Worm (Caenorhabditis elegans): Measurements from ENCODE around the gene twk-9.
A peak's percentile ranks its signal among the peaks of the same experiment; 100 is the strongest.

twk-9 gene

DNA sequence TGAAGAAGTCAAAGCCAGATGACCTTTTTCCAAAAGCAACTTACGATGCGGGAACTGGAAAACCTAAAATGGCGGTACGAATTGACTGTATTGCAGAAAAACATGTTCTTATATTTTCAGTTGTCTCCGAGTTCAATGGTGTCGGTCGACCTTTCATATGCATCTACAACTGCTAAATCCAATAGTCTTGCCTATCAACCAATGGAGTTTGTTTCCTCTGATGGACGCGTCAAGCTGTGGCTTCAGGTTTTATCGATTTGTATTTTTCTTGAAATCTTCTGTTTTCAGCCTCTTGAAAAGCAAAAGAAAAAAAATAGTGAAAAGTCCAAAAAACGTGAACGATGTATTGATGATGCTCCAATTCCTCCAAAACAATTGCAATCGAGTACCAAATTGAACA, 21.3 kb downstream of the twk-9 start:
- TF ChIP-seq tbx-8 (GFP tag; optimal IDR thresholded peaks at IDR 0.05) (no peak), lin-32 (GFP tag; optimal IDR thresholded peaks at IDR 0.05) (no peak), snpc-4 (tag; optimal IDR thresholded peaks at IDR 0.05) (no peak), M03D4.4 (tag; optimal IDR thresholded peaks at IDR 0.05) (no peak), zip-8 (tag; optimal IDR thresholded peaks at IDR 0.05) (no peak), hlh-1 (tag; optimal IDR thresholded peaks at IDR 0.05) (no peak), nhr-28 (tag; optimal IDR thresholded peaks at IDR 0.05) (no peak), elt-3 (tag; optimal IDR thresholded peaks at IDR 0.05) (no peak), lsy-2 (tag; optimal IDR thresholded peaks at IDR 0.05) (no peak), ceh-83 (GFP tag; optimal IDR thresholded peaks at IDR 0.05) (no peak), pha-4 (tag; optimal IDR thresholded peaks at IDR 0.05) (no peak), lin-13 (tag; optimal IDR thresholded peaks at IDR 0.05) (no peak), ham-2 (GFP tag; optimal IDR thresholded peaks at IDR 0.05) (no peak), unc-39 (tag; optimal IDR thresholded peaks at IDR 0.05) (no peak), nhr-237 (tag; optimal IDR thresholded peaks at IDR 0.05) (no peak)

DNA sequence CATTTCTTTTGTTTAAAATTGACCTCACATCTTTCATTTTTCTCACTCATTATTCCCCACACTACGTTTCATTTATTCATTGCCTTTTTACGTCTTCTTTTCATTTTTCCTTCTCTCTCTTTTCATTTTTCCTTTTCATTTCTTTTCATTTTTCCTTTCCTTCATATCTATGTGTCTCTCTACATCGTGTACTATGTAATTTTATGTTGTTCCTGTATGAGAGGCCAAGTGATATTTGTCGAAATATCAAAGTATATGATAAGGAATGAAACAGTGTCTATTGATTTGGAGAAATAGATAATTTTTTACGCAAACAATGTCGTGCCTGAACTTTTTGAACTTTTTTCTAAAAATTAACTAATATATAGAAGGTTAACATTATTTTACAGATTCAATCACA, 23.5 kb downstream of the twk-9 start:
- TF ChIP-seq nhr-237 (tag; optimal IDR thresholded peaks at IDR 0.05) (no peak), blmp-1 (tag; optimal IDR thresholded peaks at IDR 0.05) (peak; percentile 92)

DNA sequence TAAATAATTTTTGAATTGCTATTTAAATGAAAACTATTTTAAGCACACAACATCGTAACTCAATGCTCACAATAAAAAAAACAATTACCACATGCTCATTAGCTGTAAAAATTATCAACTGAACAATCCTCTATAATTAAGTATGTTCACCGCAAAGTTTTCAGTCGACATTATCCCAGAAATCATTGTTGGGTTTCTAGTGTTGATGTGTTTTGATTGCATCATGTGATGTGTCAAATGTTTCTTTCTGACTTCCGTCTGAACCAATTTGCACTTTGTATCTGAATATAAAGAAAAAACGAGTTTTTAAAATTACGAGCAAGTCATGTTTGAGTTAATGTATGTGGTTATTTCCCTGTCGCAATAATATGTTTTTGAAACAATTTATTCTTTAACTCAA, 24.9 kb downstream of the twk-9 start:
- TF ChIP-seq snpc-4 (tag; optimal IDR thresholded peaks at IDR 0.05) = no peak
- TF ChIP-seq unc-62 (GFP tag; optimal IDR thresholded peaks at IDR 0.05) = no peak
- TF ChIP-seq blmp-1 (tag; optimal IDR thresholded peaks at IDR 0.05) = no peak
- TF ChIP-seq sptf-1 (tag; optimal IDR thresholded peaks at IDR 0.05) = no peak
- no peak for TF ChIP-seq lsy-2 (tag; optimal IDR thresholded peaks at IDR 0.05)
- TF ChIP-seq ceh-43 (GFP tag; optimal IDR thresholded peaks at IDR 0.05) = no peak
- TF ChIP-seq unc-39 (tag; optimal IDR thresholded peaks at IDR 0.05) = no peak
- no peak for TF ChIP-seq flh-1 (GFP tag; optimal IDR thresholded peaks at IDR 0.05)
- TF ChIP-seq pha-4 (tag; optimal IDR thresholded peaks at IDR 0.05) = no peak
- no peak for TF ChIP-seq ceh-39 (tag; optimal IDR thresholded peaks at IDR 0.05)
- TF ChIP-seq mab-5 (tag; optimal IDR thresholded peaks at IDR 0.05) = no peak
- no peak for TF ChIP-seq nhr-2 (tag; optimal IDR thresholded peaks at IDR 0.05)

DNA sequence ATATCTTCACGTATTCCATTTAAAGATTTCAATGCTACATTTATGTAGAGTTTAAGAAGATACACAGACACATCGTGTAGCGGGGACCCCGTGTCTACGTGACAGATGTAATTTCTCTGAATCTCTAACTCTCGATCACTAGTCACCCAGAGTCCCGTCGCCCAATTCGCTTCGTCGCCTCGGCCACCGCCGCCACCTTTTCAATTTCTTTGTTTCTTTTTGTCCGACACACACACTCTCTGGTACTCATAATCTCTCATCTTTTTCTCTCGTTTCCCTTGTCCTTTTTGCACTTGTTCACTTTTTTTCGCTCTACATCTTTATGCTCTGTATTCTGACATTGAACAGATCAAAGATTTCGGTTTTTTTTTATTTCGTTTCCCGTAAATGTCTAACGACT, 25.4 kb downstream of the twk-9 start:
- TF ChIP-seq tbx-8 (GFP tag; optimal IDR thresholded peaks at IDR 0.05) (no peak), lin-32 (GFP tag; optimal IDR thresholded peaks at IDR 0.05) (no peak), hlh-1 (tag; optimal IDR thresholded peaks at IDR 0.05) (no peak), nhr-28 (tag; optimal IDR thresholded peaks at IDR 0.05) (no peak), ztf-11 (tag; optimal IDR thresholded peaks at IDR 0.05) (no peak), unc-62 (GFP tag; optimal IDR thresholded peaks at IDR 0.05) (peak; percentile 75), nhr-76 (tag; optimal IDR thresholded peaks at IDR 0.05) (no peak), elt-3 (tag; optimal IDR thresholded peaks at IDR 0.05) (no peak), pha-4 (tag; optimal IDR thresholded peaks at IDR 0.05) (no peak), ceh-43 (GFP tag; optimal IDR thresholded peaks at IDR 0.05) (no peak), zip-8 (tag; optimal IDR thresholded peaks at IDR 0.05) (no peak), mls-2 (tag; optimal IDR thresholded peaks at IDR 0.05) (no peak), ham-2 (GFP tag; optimal IDR thresholded peaks at IDR 0.05) (no peak), mep-1 (tag; optimal IDR thresholded peaks at IDR 0.05) (peak; percentile 20), sem-2 (GFP tag; optimal IDR thresholded peaks at IDR 0.05) (no peak), M03D4.4 (tag; optimal IDR thresholded peaks at IDR 0.05) (no peak), lin-13 (tag; optimal IDR thresholded peaks at IDR 0.05) (no peak), elt-1 (tag; optimal IDR thresholded peaks at IDR 0.05; ENCODE audit: borderline replicate concordance, insufficient read depth) (no peak), lsy-2 (tag; optimal IDR thresholded peaks at IDR 0.05) (peak; percentile 47), nhr-12 (tag; optimal IDR thresholded peaks at IDR 0.05) (no peak), nhr-237 (tag; optimal IDR thresholded peaks at IDR 0.05) (no peak), flh-1 (GFP tag; optimal IDR thresholded peaks at IDR 0.05) (no peak), snpc-4 (tag; optimal IDR thresholded peaks at IDR 0.05) (no peak), unc-120 (tag; optimal IDR thresholded peaks at IDR 0.05; ENCODE audit: poor library complexity, severe bottlenecking) (peak; percentile 75)

DNA sequence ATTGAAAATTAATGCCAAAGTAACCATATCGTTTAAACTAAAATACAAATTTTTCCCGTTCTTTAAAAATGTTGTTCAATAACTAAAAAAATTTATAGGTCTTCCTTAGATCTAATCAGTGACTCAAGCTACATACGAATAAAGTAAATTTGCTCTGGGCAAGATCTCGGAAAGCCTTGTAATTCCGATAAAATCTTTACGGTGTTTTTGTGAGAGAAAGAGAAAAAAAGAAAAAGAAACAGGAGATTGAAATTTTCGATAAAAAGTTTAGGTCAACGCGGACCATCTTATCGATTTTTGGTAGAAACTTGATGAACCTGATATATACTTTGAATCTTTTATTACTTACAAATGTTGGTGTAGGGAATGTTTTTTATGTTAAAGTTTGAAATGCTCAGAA, 30.2 kb downstream of the twk-9 start:
- TF ChIP-seq ham-2 (GFP tag; optimal IDR thresholded peaks at IDR 0.05) (no peak), unc-120 (tag; optimal IDR thresholded peaks at IDR 0.05; ENCODE audit: poor library complexity, severe bottlenecking) (no peak), ceh-43 (GFP tag; optimal IDR thresholded peaks at IDR 0.05) (no peak), hlh-1 (tag; optimal IDR thresholded peaks at IDR 0.05) (no peak), nhr-76 (tag; optimal IDR thresholded peaks at IDR 0.05) (no peak), bed-3 (GFP tag; optimal IDR thresholded peaks at IDR 0.05) (no peak), flh-1 (GFP tag; optimal IDR thresholded peaks at IDR 0.05) (no peak), lsy-2 (tag; optimal IDR thresholded peaks at IDR 0.05) (no peak), nhr-237 (tag; optimal IDR thresholded peaks at IDR 0.05) (no peak), unc-62 (GFP tag; optimal IDR thresholded peaks at IDR 0.05) (no peak), mep-1 (tag; optimal IDR thresholded peaks at IDR 0.05) (no peak), ces-1 (GFP tag; optimal IDR thresholded peaks at IDR 0.05) (no peak), zip-8 (tag; optimal IDR thresholded peaks at IDR 0.05) (no peak)

Data from whole organism, mixed stage, embryonic.